Fruit fly (Drosophila melanogaster): Measurements from ENCODE around the gene ND-15.
A peak's percentile ranks its signal among the peaks of the same experiment; 100 is the strongest.

Gene ND-15

DNA sequence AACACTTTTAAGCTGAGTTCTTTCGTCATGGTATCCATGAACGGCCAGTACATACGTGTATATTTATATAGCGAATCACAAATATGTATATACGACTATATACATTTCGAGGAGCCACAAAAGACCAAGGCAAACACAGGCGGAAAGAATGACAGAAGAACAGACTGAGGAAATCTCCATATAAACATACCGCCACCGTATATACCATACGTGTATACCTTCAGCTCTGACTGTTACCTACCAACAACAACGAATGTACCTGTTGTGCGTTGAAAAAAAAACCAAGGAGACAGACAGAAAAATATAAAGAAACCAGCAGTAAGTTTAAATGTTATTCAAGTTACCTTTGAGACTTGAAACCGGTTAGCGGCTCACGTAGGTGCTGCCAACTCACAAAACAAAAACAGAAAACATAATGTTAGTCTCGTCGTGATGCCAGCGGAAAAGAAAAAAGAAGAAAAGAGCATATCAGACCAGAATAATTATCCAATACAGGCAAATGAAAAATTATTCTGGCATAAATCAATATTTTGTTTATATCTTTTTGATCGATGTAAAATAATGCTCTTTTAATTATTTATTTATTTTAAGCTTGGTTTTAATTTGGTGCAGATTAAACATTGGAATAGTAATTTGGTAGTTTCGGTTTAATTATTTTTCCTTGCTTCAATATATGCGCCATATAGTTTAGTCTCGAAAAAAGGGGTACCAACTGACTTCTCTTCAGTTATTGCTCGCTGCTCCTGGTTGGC is 57.1 kb downstream of the ND-15 start (continued):
- TF ChIP-seq esg (GFP tag; conservative IDR thresholded peaks at IDR 0.05) = no peak
- TF ChIP-seq CG2199 (GFP tag; IDR thresholded peaks at IDR 0.05) = peak; percentile 91; the same call in 2 of the 3 replicates
- no peak for TF ChIP-seq luna (GFP tag; optimal IDR thresholded peaks at IDR 0.05)
- TF ChIP-seq pan (optimal IDR thresholded peaks at IDR 0.05) = no peak
- peak in 1 of 2 experiments; percentile 4 for TF ChIP-seq pan (GFP tag; optimal IDR thresholded peaks at IDR 0.05 in 1 of 2, IDR thresholded peaks at IDR 0.05 in 1 of 2)
- TF ChIP-seq Eip74EF (GFP tag; optimal IDR thresholded peaks at IDR 0.05) = peak in 1 of 2 experiments; percentile 15
- peak; percentile 18 for TF ChIP-seq sug (tag; optimal IDR thresholded peaks at IDR 0.05)
- TF ChIP-seq CG17361 (GFP tag; IDR thresholded peaks at IDR 0.05) = no peak
- no peak for TF ChIP-seq E2f2 (GFP tag; IDR thresholded peaks at IDR 0.05)
- no peak for TF ChIP-seq Usf (GFP tag; optimal IDR thresholded peaks at IDR 0.05)
- TF ChIP-seq lola (GFP tag; optimal IDR thresholded peaks at IDR 0.05) = no peak
- TF ChIP-seq ems (GFP tag; optimal IDR thresholded peaks at IDR 0.05) = no peak
- TF ChIP-seq CG7928 (GFP tag; optimal IDR thresholded peaks at IDR 0.05) = no peak
- no peak for TF ChIP-seq ATbp (GFP tag; optimal IDR thresholded peaks at IDR 0.05)
- no peak for TF ChIP-seq MTF-1 (GFP tag; optimal IDR thresholded peaks at IDR 0.05; ENCODE audit: borderline replicate concordance)
- no peak for TF ChIP-seq crp (GFP tag; optimal IDR thresholded peaks at IDR 0.05)
- TF ChIP-seq CG1792 (GFP tag; optimal IDR thresholded peaks at IDR 0.05) = no peak
- no peak for TF ChIP-seq Hand (GFP tag; optimal IDR thresholded peaks at IDR 0.05)
- TF ChIP-seq Poxn (GFP tag; IDR thresholded peaks at IDR 0.05) = no peak
- TF ChIP-seq CG17829 (tag; optimal IDR thresholded peaks at IDR 0.05) = no peak
- TF ChIP-seq BtbVII (GFP tag; optimal IDR thresholded peaks at IDR 0.05) = no peak
- TF ChIP-seq Jarid2 (GFP tag; optimal IDR thresholded peaks at IDR 0.05) = no peak
- TF ChIP-seq otp (GFP tag; IDR thresholded peaks at IDR 0.05) = no peak
- TF ChIP-seq CrebB (tag; optimal IDR thresholded peaks at IDR 0.05) = no peak
- no peak for TF ChIP-seq repo (GFP tag; optimal IDR thresholded peaks at IDR 0.05)
- 0 out of 2 replicates have a peak, but pooled peaks have one; percentile 27 for TF ChIP-seq Adf1 (GFP tag; IDR thresholded peaks at IDR 0.05)
- no peak for TF ChIP-seq CG5245 (GFP tag; optimal IDR thresholded peaks at IDR 0.05)
- no peak for TF ChIP-seq sim (GFP tag; IDR thresholded peaks at IDR 0.05)
- no peak for TF ChIP-seq CG4360 (GFP tag; IDR thresholded peaks at IDR 0.05)
- TF ChIP-seq Sox102F (GFP tag; optimal IDR thresholded peaks at IDR 0.05) = no peak
- no peak for TF ChIP-seq aop (GFP tag; IDR thresholded peaks at IDR 0.05)
- TF ChIP-seq CG2678 (tag; optimal IDR thresholded peaks at IDR 0.05) = peak; percentile 40
- no peak for TF ChIP-seq tx (GFP tag; optimal IDR thresholded peaks at IDR 0.05)
- TF ChIP-seq CG11398 (GFP tag; optimal IDR thresholded peaks at IDR 0.05) = no peak
- TF ChIP-seq YL-1 (GFP tag; optimal IDR thresholded peaks at IDR 0.05) = no peak
- no peak for TF ChIP-seq p53 (GFP tag; optimal IDR thresholded peaks at IDR 0.05)
- TF ChIP-seq CG16815 (GFP tag; optimal IDR thresholded peaks at IDR 0.05) = no peak
- TF ChIP-seq CG34376 (GFP tag; optimal IDR thresholded peaks at IDR 0.05) = no peak
- TF ChIP-seq CG13287 (GFP tag; IDR thresholded peaks at IDR 0.05; ENCODE audit: partially characterized antibody) = no peak
- no peak for TF ChIP-seq CG7963 (GFP tag; IDR thresholded peaks at IDR 0.05; ENCODE audit: partially characterized antibody)
- TF ChIP-seq maf-S (GFP tag; optimal IDR thresholded peaks at IDR 0.05) = no peak
- no peak for TF ChIP-seq lov (optimal IDR thresholded peaks at IDR 0.05)
- TF ChIP-seq lov (GFP tag; IDR thresholded peaks at IDR 0.05) = no peak
- TF ChIP-seq lbe (GFP tag; optimal IDR thresholded peaks at IDR 0.05) = peak; percentile 60
- TF ChIP-seq crol (GFP tag; IDR thresholded peaks at IDR 0.05) = no peak
- no peak for TF ChIP-seq Sin3A (optimal IDR thresholded peaks at IDR 0.05)
- TF ChIP-seq dysf (GFP tag; IDR thresholded peaks at IDR 0.05) = no peak; the same call in 2 of the 3 replicates
- TF ChIP-seq Oli (tag; optimal IDR thresholded peaks at IDR 0.05) = no peak
- TF ChIP-seq zfh1 (GFP tag; IDR thresholded peaks at IDR 0.05) = no peak
- no peak for TF ChIP-seq CG3163 (GFP tag; optimal IDR thresholded peaks at IDR 0.05)
